Worm (Caenorhabditis elegans) whole organism, L1 larva: Measurements from ENCODE around the gene C13A2.1.

ENCODE experiments used
- aha-1 ChIP-seq: fragments of 150-350 bp; optimal IDR thresholded peaks from 2 replicates; lab custom pipeline; 2014; ENCODE audit warnings: missing biosample characterization, missing genetic modification characterization
- ama-1 ChIP-seq: fragments of 150-350 bp; optimal IDR thresholded peaks from 2 replicates; lab custom pipeline; 2014
- fkh-10 ChIP-seq: sonication (generic microtip); optimal IDR thresholded peaks from 2 replicates; lab custom pipeline; 2017; ENCODE audit warnings: missing biosample characterization, missing genetic modification reagents, missing genetic modification characterization
- fos-1 ChIP-seq: fragments of 150-350 bp; optimal IDR thresholded peaks from 2 replicates; lab custom pipeline; 2014; ENCODE audit warnings: missing biosample characterization, missing genetic modification characterization
- hpl-2 ChIP-seq: fragments of 150-350 bp; optimal IDR thresholded peaks from 2 replicates; lab custom pipeline; 2014; ENCODE audit warnings: missing biosample characterization, missing genetic modification reagents, missing genetic modification characterization
- lsy-2 ChIP-seq, 2 experiments: fragments of 150-350 bp; optimal IDR thresholded peaks; 2 replicates each; lab custom pipeline; 2014; ENCODE audit warnings: missing biosample characterization in 2 of 2, missing genetic modification characterization in 2 of 2
- mep-1 ChIP-seq: fragments of 150-350 bp; optimal IDR thresholded peaks from 2 replicates; lab custom pipeline; 2014; ENCODE audit warnings: missing biosample characterization, missing genetic modification characterization
- nhr-47 ChIP-seq: sonication (generic microtip); optimal IDR thresholded peaks from 2 replicates; lab custom pipeline; 2016; ENCODE audit warnings: mild to moderate bottlenecking, missing genetic modification characterization, moderate library complexity, missing compliant biosample characterization
- nhr-77 ChIP-seq: fragments of 150-350 bp; optimal IDR thresholded peaks from 2 replicates; lab custom pipeline; 2014; ENCODE audit warnings: missing biosample characterization, missing genetic modification characterization
- pqm-1 ChIP-seq: sonication (generic microtip); optimal IDR thresholded peaks from 3 replicates; lab custom pipeline; 2017; ENCODE audit warnings: missing biosample characterization, missing genetic modification characterization
- tbx-2 ChIP-seq: sonication (generic microtip); optimal IDR thresholded peaks from 2 replicates; lab custom pipeline; 2016; ENCODE audit warnings: missing genetic modification characterization, missing compliant biosample characterization
- unc-130 ChIP-seq: fragments of 150-350 bp; optimal IDR thresholded peaks from 2 replicates; lab custom pipeline; 2017; ENCODE audit warnings: missing biosample characterization, missing genetic modification characterization, inconsistent platforms
- unc-62 ChIP-seq: fragments of 150-350 bp; optimal IDR thresholded peaks from 2 replicates; lab custom pipeline; 2014; ENCODE audit warnings: missing biosample characterization, missing genetic modification reagents, missing genetic modification characterization
- zag-1 ChIP-seq: fragments of 150-350 bp; optimal IDR thresholded peaks from 2 replicates; lab custom pipeline; 2014; ENCODE audit warnings: missing biosample characterization, missing genetic modification characterization

ce11 chrV:7330868-7331267, 42.1 kb downstream of the C13A2.1 start, which contains the start of gene F10G2.2:
- no peak for TF ChIP-seq fkh-10 (GFP tag; lab: Kevin White, UChicago)
- TF ChIP-seq zag-1 (tag; lab: Kevin White, UChicago): no peak
- no peak for TF ChIP-seq nhr-77 (tag; lab: Kevin White, UChicago)
- TF ChIP-seq pqm-1: no peak
- no peak for TF ChIP-seq hpl-2 (GFP tag; lab: Kevin White, UChicago)
- TF ChIP-seq unc-130: no peak
- no peak for TF ChIP-seq lsy-2 (tag; optimal IDR thresholded peaks at IDR 0.05; lab: Kevin White, UChicago)
- no peak for TF ChIP-seq fos-1 (tag; lab: Kevin White, UChicago)
- no peak for TF ChIP-seq unc-62
- TF ChIP-seq ama-1: no peak
- TF ChIP-seq nhr-47 (tag; lab: Kevin White, UChicago): no peak
- no peak for TF ChIP-seq tbx-2 (tag; lab: Kevin White, UChicago)
- no peak for TF ChIP-seq mep-1 (tag; lab: Kevin White, UChicago)
- TF ChIP-seq aha-1 (tag; lab: Kevin White, UChicago): no peak
